Worm (Caenorhabditis elegans) whole organism, L2 larva: Measurements from ENCODE around the gene F36D3.16.

Source experiments
- aly-2 ChIP-seq: fragments of 150-350 bp; optimal IDR thresholded peaks from 2 replicates; lab custom pipeline; 2014; ENCODE audit warnings: missing biosample characterization, missing genetic modification characterization
- blmp-1 ChIP-seq: sonication (generic microtip); optimal IDR thresholded peaks from 2 replicates; lab custom pipeline; 2017; ENCODE audit warnings: missing genetic modification characterization, mild to moderate bottlenecking, missing compliant biosample characterization, antibody characterized with exemption, moderate library complexity; ENCODE audit not compliant: insufficient read depth
- ceh-82 ChIP-seq: fragments of 150-350 bp; optimal IDR thresholded peaks from 2 replicates; lab custom pipeline; 2014; ENCODE audit warnings: missing biosample characterization, missing genetic modification characterization
- mbf-1 ChIP-seq: sonication (generic microtip); optimal IDR thresholded peaks from 2 replicates; lab custom pipeline; 2017; ENCODE audit warnings: missing biosample characterization, missing genetic modification characterization
- nhr-11 ChIP-seq: fragments of 150-350 bp; optimal IDR thresholded peaks from 2 replicates; lab custom pipeline; 2014; ENCODE audit warnings: missing biosample characterization, missing genetic modification characterization
- nhr-21 ChIP-seq: fragments of 150-350 bp; optimal IDR thresholded peaks from 2 replicates; lab custom pipeline; 2014; ENCODE audit warnings: missing biosample characterization, missing genetic modification characterization
- nhr-237 ChIP-seq: fragments of 150-350 bp; optimal IDR thresholded peaks from 2 replicates; lab custom pipeline; 2014; ENCODE audit warnings: missing biosample characterization, missing genetic modification characterization

ce11 chrV:16550680-16551079 is 22.8 kb downstream of the F36D3.16 start, which contains the start of gene srbc-65:
- TF ChIP-seq mbf-1 (tag; lab: Kevin White, UChicago): no peak
- no peak for TF ChIP-seq nhr-237 (tag; lab: Kevin White, UChicago)
- TF ChIP-seq aly-2 (tag; lab: Kevin White, UChicago): no peak
- no peak for TF ChIP-seq blmp-1 (tag; lab: Kevin White, UChicago)
- TF ChIP-seq nhr-11 (tag; lab: Kevin White, UChicago): no peak
- TF ChIP-seq nhr-21 (tag; lab: Kevin White, UChicago): no peak
- TF ChIP-seq ceh-82: no peak
